Worm (Caenorhabditis elegans): Measurements from ENCODE around the gene scl-19.

DNA sequence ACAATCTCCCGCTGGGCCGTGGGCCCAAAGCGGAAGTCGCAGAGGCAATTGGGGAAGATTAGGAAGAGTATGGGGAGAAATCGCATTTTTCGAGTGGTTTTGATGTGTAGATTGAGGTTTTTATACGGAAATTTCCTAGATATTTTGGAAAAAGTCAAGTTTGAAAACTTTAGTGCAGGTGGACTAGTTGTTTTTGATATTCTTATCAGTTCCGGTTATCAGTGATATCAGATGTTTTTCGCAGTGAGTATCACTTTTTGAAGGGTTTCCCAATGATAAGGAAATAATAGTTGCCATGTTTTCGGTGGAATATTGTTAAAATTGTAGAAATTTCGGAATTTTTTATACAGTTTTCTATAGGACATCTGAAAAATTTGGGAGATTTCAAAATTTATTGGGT lies 2.6 kb downstream of the scl-19 start, which contains the start of gene scl-20:
- TF ChIP-seq ceh-58 (GFP tag; IDR thresholded peaks at IDR 0.05) (no peak), ama-1 (optimal IDR thresholded peaks at IDR 0.05) (no peak), ama-1 (GFP tag; optimal IDR thresholded peaks at IDR 0.05) (no peak), athp-1 (tag; optimal IDR thresholded peaks at IDR 0.05) (no peak), hmg-20 (GFP tag; IDR thresholded peaks at IDR 0.05) (no peak), rpc-1 (optimal IDR thresholded peaks at IDR 0.05) (no peak), rpc-1 (tag; optimal IDR thresholded peaks at IDR 0.05) (no peak), cebp-2 (GFP tag; IDR thresholded peaks at IDR 0.05) (no peak), C17E4.6 (GFP tag; IDR thresholded peaks at IDR 0.05) (no peak), lin-40 (tag; optimal IDR thresholded peaks at IDR 0.05) (no peak), nhr-179 (tag; optimal IDR thresholded peaks at IDR 0.05) (no peak)
